Worm (Caenorhabditis elegans) whole organism, L4 larva: ENCODE data around the gene drr-1.
A peak's percentile ranks its signal among the peaks of the same experiment; 100 is the strongest.

Experiments
- F10B5.3 ChIP-seq: sonication (generic microtip); optimal IDR thresholded peaks from 2 replicates; lab custom pipeline; 2016; ENCODE audit warnings: mild to moderate bottlenecking, missing genetic modification characterization, missing compliant biosample characterization
- F44E2.7 ChIP-seq: fragments of 200-800 bp; sonication (Bioruptor generic); IDR thresholded peaks from 2 replicates; pipeline ENCODE4 v2.1.2; 2022; ENCODE audit warnings: missing genetic modification characterization, missing compliant biosample characterization
- T20F7.1 ChIP-seq: fragments of 200-800 bp; sonication (Bioruptor generic); optimal IDR thresholded peaks from 2 replicates; lab custom pipeline; 2018; ENCODE audit warnings: mild to moderate bottlenecking, missing genetic modification characterization, missing compliant biosample characterization
- Y5F2A.4 ChIP-seq: fragments of 200-800 bp; sonication (Bioruptor generic); optimal IDR thresholded peaks from 2 replicates; lab custom pipeline; 2018; ENCODE audit warnings: mild to moderate bottlenecking, missing genetic modification characterization, missing compliant biosample characterization
- ZK546.5 ChIP-seq, 2 experiments: sonication (generic microtip); optimal IDR thresholded peaks; 2 replicates each; lab custom pipeline; 2017; ENCODE audit warnings: missing biosample characterization in 2 of 2, missing genetic modification characterization in 2 of 2
- aha-1 ChIP-seq: fragments of 150-350 bp; peaks from one replicate; lab custom pipeline; 2014; ENCODE audit warnings: missing biosample characterization, missing genetic modification characterization
- aly-2 ChIP-seq: sonication (generic microtip); optimal IDR thresholded peaks from 2 replicates; lab custom pipeline; 2018; ENCODE audit warnings: missing biosample characterization, missing genetic modification characterization
- ceh-28 ChIP-seq: fragments of 150-350 bp; optimal IDR thresholded peaks from 2 replicates; lab custom pipeline; 2014; ENCODE audit warnings: missing biosample characterization, missing genetic modification reagents, missing genetic modification characterization
- cey-2 ChIP-seq: sonication (generic microtip); optimal IDR thresholded peaks from 3 replicates; lab custom pipeline; 2017; ENCODE audit warnings: missing genetic modification characterization, mild to moderate bottlenecking, missing compliant biosample characterization, antibody characterized with exemption, borderline replicate concordance; ENCODE audit not compliant: insufficient read depth
- daf-12 ChIP-seq: fragments of 150-350 bp; optimal IDR thresholded peaks from 2 replicates; lab custom pipeline; 2014; ENCODE audit warnings: missing biosample characterization, missing genetic modification reagents, missing genetic modification characterization
- daf-16 ChIP-seq, 3 experiments: sonication (generic microtip); optimal IDR thresholded peaks; 2 replicates each; lab custom pipeline; 2016 to 2017; ENCODE audit warnings: missing genetic modification characterization in 3 of 3, missing genetic modification reagents in 3 of 3, mild to moderate bottlenecking in 2 of 3, missing compliant biosample characterization in 2 of 3, missing biosample characterization in 1 of 3, moderate library complexity in 1 of 3
- daf-8 ChIP-seq: fragments of 200-800 bp; sonication (Bioruptor generic); IDR thresholded peaks from 2 replicates; pipeline ENCODE4 v1.3.6; 2022; ENCODE audit warnings: missing genetic modification characterization, missing compliant biosample characterization
- dmd-8 ChIP-seq: fragments of 200-800 bp; sonication (Bioruptor generic); IDR thresholded peaks from 2 replicates; pipeline ENCODE4 v1.3.6; 2022; ENCODE audit warnings: missing genetic modification characterization, missing compliant biosample characterization
- dmd-9 ChIP-seq: fragments of 200-800 bp; sonication (Bioruptor generic); IDR thresholded peaks from 2 replicates; pipeline ENCODE4 v1.3.6; 2022; ENCODE audit warnings: missing genetic modification reagents, missing genetic modification characterization, missing compliant biosample characterization
- duxl-1 ChIP-seq: sonication (generic microtip); optimal IDR thresholded peaks from 2 replicates; lab custom pipeline; 2016; ENCODE audit warnings: mild to moderate bottlenecking, missing genetic modification characterization, moderate library complexity, missing compliant biosample characterization; ENCODE audit not compliant: poor library complexity
- fkh-10 ChIP-seq: fragments of 150-350 bp; optimal IDR thresholded peaks from 2 replicates; lab custom pipeline; 2014; ENCODE audit warnings: missing biosample characterization, missing genetic modification reagents, missing genetic modification characterization
- hif-1 ChIP-seq, 2 experiments: sonication (generic microtip); optimal IDR thresholded peaks; 2 replicates each; lab custom pipeline; 2016 to 2017; ENCODE audit warnings: missing compliant biosample characterization in 2 of 2, missing genetic modification characterization in 2 of 2, missing genetic modification reagents in 2 of 2, missing genotype in 2 of 2, mild to moderate bottlenecking in 1 of 2
- hlh-11 ChIP-seq: fragments of 200-800 bp; sonication (Bioruptor generic); optimal IDR thresholded peaks from 2 replicates; lab custom pipeline; 2018; ENCODE audit warnings: mild to moderate bottlenecking, missing genetic modification characterization, missing compliant biosample characterization
- hmg-1.1 ChIP-seq: fragments of 200-800 bp; sonication (Bioruptor generic); IDR thresholded peaks from 2 replicates; pipeline ENCODE4 v1.3.6; 2022; ENCODE audit warnings: missing genetic modification reagents, missing genetic modification characterization, missing compliant biosample characterization
- lim-7 ChIP-seq: fragments of 200-800 bp; sonication (Bioruptor generic); IDR thresholded peaks from 2 replicates; pipeline ENCODE4 v1.3.6; 2022; ENCODE audit warnings: missing genetic modification characterization, missing compliant biosample characterization
- lin-13 ChIP-seq: fragments of 150-350 bp; optimal IDR thresholded peaks from 2 replicates; lab custom pipeline; 2014; ENCODE audit warnings: missing biosample characterization, missing genetic modification reagents, missing genetic modification characterization
- lin-38 ChIP-seq: fragments of 200-800 bp; sonication (Bioruptor generic); IDR thresholded peaks from 2 replicates; pipeline ENCODE4 v1.3.6; 2022; ENCODE audit warnings: missing genetic modification reagents, missing genetic modification characterization, missing compliant biosample characterization
- lin-39 ChIP-seq: fragments of 150-350 bp; optimal IDR thresholded peaks from 2 replicates; lab custom pipeline; 2014; ENCODE audit warnings: missing biosample characterization, missing genetic modification reagents, missing genetic modification characterization
- mdl-1 ChIP-seq, 2 experiments: fragments of 150-350 bp in 1 of 2; sonication (generic microtip) in 1 of 2; optimal IDR thresholded peaks; 2 replicates each; lab custom pipeline; 2014 to 2017; ENCODE audit warnings: missing biosample characterization in 2 of 2, missing genetic modification characterization in 2 of 2
- mep-1 ChIP-seq: fragments of 150-350 bp; sonication (generic microtip); optimal IDR thresholded peaks from 3 replicates; lab custom pipeline; 2014; ENCODE audit warnings: missing biosample characterization, missing genetic modification characterization
- mes-2 ChIP-seq: sonication (generic microtip); optimal IDR thresholded peaks from 2 replicates; lab custom pipeline; 2016; ENCODE audit warnings: missing genotype, mild to moderate bottlenecking, missing genetic modification characterization, missing compliant biosample characterization; ENCODE audit not compliant: poor library complexity, severe bottlenecking
- mxl-2 ChIP-seq: fragments of 200-800 bp; sonication (Bioruptor generic); conservative IDR thresholded peaks from 2 replicates; pipeline ENCODE4 v1.3.6; 2022; ENCODE audit warnings: missing genetic modification reagents, missing genetic modification characterization, missing compliant biosample characterization
- mxl-3 ChIP-seq: fragments of 200-800 bp; sonication (Bioruptor generic); optimal IDR thresholded peaks from 2 replicates; lab custom pipeline; 2018; ENCODE audit warnings: mild to moderate bottlenecking, missing genetic modification characterization, missing compliant biosample characterization
- nhr-10 ChIP-seq: fragments of 150-350 bp; optimal IDR thresholded peaks from 2 replicates; lab custom pipeline; 2014; ENCODE audit warnings: missing biosample characterization, missing genetic modification characterization
- nhr-11 ChIP-seq: fragments of 150-350 bp; optimal IDR thresholded peaks from 2 replicates; lab custom pipeline; 2014; ENCODE audit warnings: missing biosample characterization, missing genetic modification characterization
- nhr-237 ChIP-seq: sonication (generic microtip); optimal IDR thresholded peaks from 2 replicates; lab custom pipeline; 2017; ENCODE audit warnings: missing biosample characterization, missing genetic modification characterization
- nhr-25 ChIP-seq: sonication (generic microtip); optimal IDR thresholded peaks from 2 replicates; lab custom pipeline; 2017; ENCODE audit warnings: missing genetic modification characterization, mild to moderate bottlenecking, missing compliant biosample characterization, antibody characterized with exemption, moderate library complexity, borderline replicate concordance; ENCODE audit not compliant: insufficient read depth
- nhr-28 ChIP-seq: fragments of 150-350 bp; optimal IDR thresholded peaks from 2 replicates; lab custom pipeline; 2014; ENCODE audit warnings: missing biosample characterization, missing genetic modification characterization
- nhr-41 ChIP-seq: fragments of 200-800 bp; sonication (Bioruptor generic); IDR thresholded peaks from 2 replicates; pipeline ENCODE4 v1.3.6; 2022; ENCODE audit warnings: missing genetic modification reagents, missing genetic modification characterization, missing compliant biosample characterization
- nhr-42 ChIP-seq: fragments of 200-800 bp; sonication (Bioruptor generic); IDR thresholded peaks from 2 replicates; pipeline ENCODE4 v1.3.6; 2022; ENCODE audit warnings: missing genetic modification characterization, missing compliant biosample characterization
- nhr-48 ChIP-seq: sonication (generic microtip); optimal IDR thresholded peaks from 2 replicates; lab custom pipeline; 2016; ENCODE audit warnings: mild to moderate bottlenecking, missing genetic modification characterization, missing compliant biosample characterization
- nhr-76 ChIP-seq: fragments of 150-350 bp; optimal IDR thresholded peaks from 2 replicates; lab custom pipeline; 2014; ENCODE audit warnings: missing biosample characterization, missing genetic modification characterization
- nhr-77 ChIP-seq: fragments of 150-350 bp; optimal IDR thresholded peaks from 2 replicates; lab custom pipeline; 2014; ENCODE audit warnings: missing biosample characterization, missing genetic modification characterization
- saeg-2 ChIP-seq: fragments of 200-800 bp; sonication (Bioruptor generic); IDR thresholded peaks from 2 replicates; pipeline ENCODE4 v1.3.6; 2022; ENCODE audit warnings: missing genetic modification reagents, missing genetic modification characterization, missing compliant biosample characterization
- set-16 ChIP-seq: fragments of 200-800 bp; sonication (Bioruptor generic); IDR thresholded peaks from 2 replicates; pipeline ENCODE4 v1.3.6; 2022; ENCODE audit warnings: missing genetic modification reagents, missing genetic modification characterization, missing compliant biosample characterization
- skn-1 ChIP-seq: fragments of 150-350 bp; optimal IDR thresholded peaks from 2 replicates; lab custom pipeline; 2014; ENCODE audit warnings: missing biosample characterization, missing genetic modification characterization
- tra-1 ChIP-seq: fragments of 200-800 bp; sonication (Bioruptor generic); IDR thresholded peaks from 2 replicates; pipeline ENCODE4 v1.3.6; 2022; ENCODE audit warnings: missing genetic modification reagents, missing genetic modification characterization, missing compliant biosample characterization
- vab-7 ChIP-seq: fragments of 200-800 bp; sonication (Bioruptor generic); IDR thresholded peaks from 2 replicates; pipeline ENCODE4 v1.3.6; 2022; ENCODE audit warnings: missing genetic modification reagents, missing genetic modification characterization, missing compliant biosample characterization
- zfp-2 ChIP-seq: sonication (generic microtip); optimal IDR thresholded peaks from 2 replicates; lab custom pipeline; 2016; ENCODE audit warnings: mild to moderate bottlenecking, missing genetic modification characterization, missing compliant biosample characterization
- zfp-3 ChIP-seq: fragments of 200-800 bp; sonication (Bioruptor generic); conservative IDR thresholded peaks from 2 replicates; pipeline ENCODE4 v1.3.6; 2022; ENCODE audit warnings: missing genetic modification reagents, missing genetic modification characterization, missing compliant biosample characterization
- zip-11 ChIP-seq: fragments of 200-800 bp; sonication (Bioruptor generic); IDR thresholded peaks from 2 replicates; pipeline ENCODE4 v1.3.6; 2022; ENCODE audit warnings: missing genetic modification characterization, missing compliant biosample characterization
- zip-2 ChIP-seq: fragments of 150-350 bp; optimal IDR thresholded peaks from 2 replicates; lab custom pipeline; 2014; ENCODE audit warnings: missing biosample characterization, missing genetic modification characterization
- ztf-7 ChIP-seq: fragments of 150-350 bp; optimal IDR thresholded peaks from 2 replicates; lab custom pipeline; 2014; ENCODE audit warnings: missing biosample characterization, missing genetic modification characterization

Gene drr-1

DNA sequence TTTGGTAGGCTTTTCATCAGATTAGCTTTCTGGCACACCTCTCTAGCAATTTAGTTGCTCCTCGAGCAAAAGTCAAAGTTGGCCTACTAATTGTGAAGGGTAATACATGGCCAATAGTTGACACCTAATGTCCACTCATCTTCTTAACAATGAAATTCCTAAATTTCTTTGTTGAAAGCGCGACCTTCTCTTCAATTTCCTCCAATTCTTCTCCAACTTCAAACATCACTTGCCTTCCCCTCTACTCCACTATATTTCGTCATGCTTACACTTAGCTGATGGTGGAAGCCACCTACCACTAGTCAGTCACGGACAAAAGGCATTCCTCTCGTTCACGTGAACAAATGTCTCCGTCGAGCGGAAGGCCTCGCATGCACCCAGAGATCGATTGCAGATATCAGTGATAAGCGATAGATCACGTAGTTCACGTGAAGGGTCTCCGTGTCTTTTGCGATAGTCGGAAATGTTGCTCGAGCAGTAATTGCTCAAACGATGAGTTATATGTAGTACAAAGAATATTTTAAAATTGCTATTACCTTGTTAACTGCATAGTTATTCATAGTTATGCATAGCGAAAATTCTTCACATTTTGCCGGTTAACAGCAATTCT is 26.6 kb downstream of the drr-1 start, which contains the start of gene E01G4.3 (continued):
- TF ChIP-seq daf-16 (GFP tag; optimal IDR thresholded peaks at IDR 0.05; lab: Kevin White, UChicago) = peak in 1 of 2 experiments; percentile 68
- peak; percentile 96 for TF ChIP-seq daf-16 (tag; optimal IDR thresholded peaks at IDR 0.05; lab: Kevin White, UChicago)
- TF ChIP-seq daf-12 = no peak
- peak; percentile 39; the same call in 1 of the 2 replicates for TF ChIP-seq lin-38 (GFP tag; lab: Robert Waterston, UW)
- peak in 1 of 2 experiments; percentile 91 for TF ChIP-seq hif-1 (tag; optimal IDR thresholded peaks at IDR 0.05; lab: Kevin White, UChicago)
- peak; percentile 76 for TF ChIP-seq ztf-7
- no peak for TF ChIP-seq F10B5.3 (tag; lab: Kevin White, UChicago)
- no peak for TF ChIP-seq nhr-41
- TF ChIP-seq fkh-10 (GFP tag; lab: Kevin White, UChicago) = no peak
- TF ChIP-seq nhr-77 = peak; percentile 79
- TF ChIP-seq nhr-28 (tag; lab: Kevin White, UChicago) = peak; percentile 94
- no peak for TF ChIP-seq F44E2.7 (GFP tag; lab: Robert Waterston, UW)
- TF ChIP-seq mxl-3 (GFP tag; lab: Kevin White, UChicago) = peak; percentile 70
- peak; percentile 68; the same call in 1 of the 2 replicates for TF ChIP-seq saeg-2
- no peak for TF ChIP-seq zfp-3 (GFP tag; lab: Robert Waterston, UW)
- TF ChIP-seq nhr-48 (tag; lab: Kevin White, UChicago) = peak; percentile 97
- no peak for TF ChIP-seq duxl-1 (tag; lab: Kevin White, UChicago)
- TF ChIP-seq T20F7.1 (GFP tag; lab: Kevin White, UChicago) = peak; percentile 53
- TF ChIP-seq lin-39 (tag; lab: Kevin White, UChicago) = no peak
- TF ChIP-seq nhr-42 (GFP tag; lab: Robert Waterston, UW) = peak; percentile 11; the same call in 1 of the 2 replicates
- no peak for TF ChIP-seq aly-2 (tag; lab: Kevin White, UChicago)
- peak; percentile 94 for TF ChIP-seq nhr-11 (tag; lab: Kevin White, UChicago)
- TF ChIP-seq nhr-10 (tag; lab: Kevin White, UChicago) = peak; percentile 86
- no peak for TF ChIP-seq ZK546.5 (tag; optimal IDR thresholded peaks at IDR 0.05; lab: Kevin White, UChicago)
- TF ChIP-seq mep-1 = peak; percentile 76
- peak; percentile 72 to 86 for TF ChIP-seq mdl-1 (tag; optimal IDR thresholded peaks at IDR 0.05; lab: Kevin White, UChicago)
- peak; percentile 95 for TF ChIP-seq hlh-11 (tag; lab: Kevin White, UChicago)
- TF ChIP-seq zip-11 (GFP tag; lab: Robert Waterston, UW) = no peak

DNA sequence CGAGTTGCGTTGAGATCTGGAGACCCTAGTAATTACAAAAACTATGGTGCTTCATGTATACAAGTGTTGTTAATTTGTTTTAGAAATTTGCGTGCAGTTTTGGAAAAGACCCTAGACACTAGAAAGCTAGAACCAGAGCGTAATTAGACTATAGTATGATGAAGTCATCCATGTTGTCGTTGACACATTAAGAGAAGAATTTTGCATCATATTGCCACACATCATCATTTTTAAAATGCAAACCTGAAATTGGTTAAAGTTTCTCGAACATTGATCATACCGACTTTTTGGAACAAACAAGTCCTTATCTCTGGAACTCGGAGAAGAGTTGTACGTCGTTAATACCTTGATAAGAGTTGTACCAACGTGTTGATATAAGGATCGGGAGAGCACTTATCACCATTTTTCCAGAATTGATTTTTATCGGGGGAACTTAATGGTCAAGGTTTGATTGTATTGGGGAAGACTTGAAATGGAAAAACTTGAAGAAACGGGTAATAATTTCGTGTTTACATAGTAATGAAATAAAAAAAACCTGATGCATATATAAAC is 27.8 kb downstream of the drr-1 start:
- TF ChIP-seq lim-7 (GFP tag; lab: Robert Waterston, UW) (no peak), Y5F2A.4 (no peak), hmg-1.1 (GFP tag; lab: Robert Waterston, UW) (no peak), nhr-11 (tag; lab: Kevin White, UChicago) (peak; percentile 43), dmd-9 (GFP tag; lab: Robert Waterston, UW) (no peak), nhr-237 (tag; lab: Kevin White, UChicago) (no peak), vab-7 (GFP tag; lab: Robert Waterston, UW) (no peak), dmd-8 (GFP tag; lab: Robert Waterston, UW) (no peak), set-16 (GFP tag; lab: Robert Waterston, UW) (no peak), zip-2 (tag; lab: Kevin White, UChicago) (no peak), mes-2 (tag; lab: Kevin White, UChicago) (no peak), zfp-2 (tag; lab: Kevin White, UChicago) (no peak), nhr-48 (tag; lab: Kevin White, UChicago) (peak; percentile 78), nhr-28 (tag; lab: Kevin White, UChicago) (peak; percentile 56), nhr-25 (tag; lab: Kevin White, UChicago) (no peak), nhr-77 (peak; percentile 6), daf-16 (GFP tag; optimal IDR thresholded peaks at IDR 0.05; lab: Kevin White, UChicago) (no peak), daf-16 (tag; optimal IDR thresholded peaks at IDR 0.05; lab: Kevin White, UChicago) (peak; percentile 98), skn-1 (tag; lab: Kevin White, UChicago) (no peak), mxl-2 (no peak), ceh-28 (tag; lab: Kevin White, UChicago) (no peak), daf-8 (no peak), aha-1 (no peak), lin-13 (no peak), cey-2 (tag; lab: Kevin White, UChicago) (no peak), nhr-76 (tag; lab: Kevin White, UChicago) (no peak), zip-11 (GFP tag; lab: Robert Waterston, UW) (no peak), tra-1 (GFP tag; lab: Robert Waterston, UW) (no peak)
